Fruit fly (Drosophila melanogaster) whole organism, embryonic: ENCODE data around the gene mRpL20.

Experiments
- B-H2 ChIP-seq: fragments of 200-800 bp; sonication (Bioruptor generic); optimal IDR thresholded peaks from 2 replicates; lab custom pipeline; 2018; ENCODE audit warnings: missing biosample characterization, mild to moderate bottlenecking, missing genetic modification characterization
- BEAF-32 ChIP-seq: fragments of 200-800 bp; sonication (Bioruptor generic); optimal IDR thresholded peaks from 3 replicates; lab custom pipeline; 2017; ENCODE audit warnings: missing biosample characterization, missing genetic modification characterization, mild to moderate bottlenecking, moderate library complexity, missing genetic modification reagents
- Bgb ChIP-seq: fragments of 200-800 bp; sonication (Bioruptor generic); IDR thresholded peaks from 2 replicates; pipeline ENCODE4 v1.3.6; 2022; ENCODE audit warnings: missing biosample characterization, missing genetic modification characterization; ENCODE audit not compliant: partially characterized antibody
- CG11247 ChIP-seq: fragments of 200-800 bp; sonication (Bioruptor generic); IDR thresholded peaks from 2 replicates; pipeline ENCODE4 v1.3.6; 2022; ENCODE audit warnings: missing biosample characterization, missing genetic modification characterization
- CG11696 ChIP-seq: fragments of 200-800 bp; sonication (Bioruptor generic); IDR thresholded peaks from 2 replicates; pipeline ENCODE4 v1.3.6; 2022; ENCODE audit warnings: missing biosample characterization, missing genetic modification characterization
- CG13894 ChIP-seq: fragments of 200-800 bp; sonication (Bioruptor generic); optimal IDR thresholded peaks from 3 replicates; lab custom pipeline; 2018; ENCODE audit warnings: missing biosample characterization, mild to moderate bottlenecking, missing genetic modification characterization, moderate library complexity
- CG1603 ChIP-seq: fragments of 200-800 bp; sonication (Bioruptor generic); optimal IDR thresholded peaks from 2 replicates; lab custom pipeline; 2019; ENCODE audit warnings: missing biosample characterization, mild to moderate bottlenecking, missing genetic modification characterization, moderate library complexity
- CG16815 ChIP-seq: fragments of 200-800 bp; sonication (Bioruptor generic); optimal IDR thresholded peaks from 3 replicates; lab custom pipeline; 2017; ENCODE audit warnings: missing biosample characterization, mild to moderate bottlenecking, missing genetic modification characterization
- CG17328 ChIP-seq: fragments of 200-800 bp; sonication (Bioruptor generic); IDR thresholded peaks from 2 replicates; pipeline ENCODE4 v1.3.6; 2022; ENCODE audit warnings: missing biosample characterization, missing genetic modification characterization
- CG1832 ChIP-seq: fragments of 200-800 bp; sonication (Bioruptor generic); optimal IDR thresholded peaks from 2 replicates; lab custom pipeline; 2017; ENCODE audit warnings: missing biosample characterization, mild to moderate bottlenecking, missing genetic modification characterization, inconsistent platforms
- CG18599 ChIP-seq: fragments of 200-800 bp; sonication (Bioruptor generic); optimal IDR thresholded peaks from 3 replicates; lab custom pipeline; 2017; ENCODE audit warnings: missing biosample characterization, missing genetic modification characterization, mild to moderate bottlenecking, moderate library complexity, missing genetic modification reagents
- CG2875 ChIP-seq: fragments of 200-800 bp; sonication (Bioruptor generic); optimal IDR thresholded peaks from 2 replicates; lab custom pipeline; 2017; ENCODE audit warnings: missing biosample characterization, mild to moderate bottlenecking, missing genetic modification characterization, missing genetic modification reagents
- CG30403 ChIP-seq: fragments of 200-800 bp; sonication (Bioruptor generic); optimal IDR thresholded peaks from 3 replicates; lab custom pipeline; 2016; ENCODE audit warnings: missing biosample characterization, missing genetic modification characterization
- CG31224 ChIP-seq: fragments of 200-800 bp; sonication (Bioruptor generic); IDR thresholded peaks from 2 replicates; pipeline ENCODE4 v1.3.6; 2022; ENCODE audit warnings: missing biosample characterization, missing genetic modification characterization
- CG32767 ChIP-seq: fragments of 200-800 bp; sonication (Bioruptor generic); IDR thresholded peaks from 2 replicates; pipeline ENCODE4 v1.3.6; 2022; ENCODE audit warnings: missing biosample characterization, missing genetic modification characterization
- CG34376 ChIP-seq: fragments of 200-800 bp; sonication (Bioruptor generic); optimal IDR thresholded peaks from 2 replicates; lab custom pipeline; 2018; ENCODE audit warnings: missing biosample characterization, mild to moderate bottlenecking, missing genetic modification characterization
- CG42726 ChIP-seq: fragments of 200-800 bp; sonication (Bioruptor generic); IDR thresholded peaks from 2 replicates; pipeline ENCODE4 v1.3.6; 2022; ENCODE audit warnings: missing biosample characterization, missing genetic modification characterization; ENCODE audit not compliant: partially characterized antibody
- CG6791 ChIP-seq: fragments of 200-800 bp; sonication (Bioruptor generic); IDR thresholded peaks from 3 replicates; pipeline ENCODE4 v1.3.6; 2022; ENCODE audit warnings: missing biosample characterization, missing genetic modification characterization; ENCODE audit not compliant: partially characterized antibody
- CG7271 ChIP-seq: fragments of 200-800 bp; sonication (Bioruptor generic); optimal IDR thresholded peaks from 2 replicates; lab custom pipeline; 2018; ENCODE audit warnings: missing biosample characterization, mild to moderate bottlenecking, missing genetic modification characterization, moderate library complexity
- CG7745 ChIP-seq: fragments of 200-800 bp; sonication (Bioruptor generic); optimal IDR thresholded peaks from 2 replicates; lab custom pipeline; 2018; ENCODE audit warnings: missing biosample characterization, mild to moderate bottlenecking, missing genetic modification characterization, moderate library complexity
- CG7987 ChIP-seq: fragments of 200-800 bp; sonication (Bioruptor generic); optimal IDR thresholded peaks from 2 replicates; lab custom pipeline; 2018; ENCODE audit warnings: missing biosample characterization, mild to moderate bottlenecking, missing genetic modification characterization, moderate library complexity
- ERR ChIP-seq: fragments of 200-800 bp; sonication (Bioruptor generic); optimal IDR thresholded peaks from 2 replicates; lab custom pipeline; 2016; ENCODE audit warnings: missing biosample characterization, missing genetic modification characterization
- Fer1 ChIP-seq: fragments of 200-800 bp; sonication (Bioruptor generic); optimal IDR thresholded peaks from 2 replicates; lab custom pipeline; 2017; ENCODE audit warnings: missing biosample characterization, mild to moderate bottlenecking, missing genetic modification characterization
- GATAe ChIP-seq: fragments of 200-800 bp; sonication (Bioruptor generic); conservative IDR thresholded peaks from 2 replicates; pipeline ENCODE4 v1.3.6; 2022; ENCODE audit warnings: missing biosample characterization, missing genetic modification characterization
- Hmx ChIP-seq: fragments of 200-800 bp; sonication (Bioruptor generic); optimal IDR thresholded peaks from 2 replicates; lab custom pipeline; 2016; ENCODE audit warnings: missing biosample characterization, missing genetic modification characterization
- Hr3 ChIP-seq: fragments of 200-800 bp; sonication (Bioruptor generic); optimal IDR thresholded peaks from 3 replicates; lab custom pipeline; 2016; ENCODE audit warnings: missing biosample characterization, missing genetic modification characterization
- Hr39 ChIP-seq: fragments of >200 bp; optimal IDR thresholded peaks from 2 replicates; lab custom pipeline; 2017
- Myb ChIP-seq: fragments of 200-800 bp; sonication (Bioruptor generic); optimal IDR thresholded peaks from 2 replicates; lab custom pipeline; 2016; ENCODE audit warnings: missing biosample characterization, missing genetic modification characterization
- Nf-YB ChIP-seq: fragments of 200-800 bp; sonication (Bioruptor generic); optimal IDR thresholded peaks from 3 replicates; lab custom pipeline; 2019; ENCODE audit warnings: missing biosample characterization, mild to moderate bottlenecking, missing genetic modification characterization, moderate library complexity
- Six4 ChIP-seq: fragments of 200-800 bp; sonication (Bioruptor generic); optimal IDR thresholded peaks from 2 replicates; lab custom pipeline; 2016; ENCODE audit warnings: missing biosample characterization, missing genetic modification characterization
- Sry-β ChIP-seq: fragments of 200-800 bp; sonication (Bioruptor generic); optimal IDR thresholded peaks from 2 replicates; lab custom pipeline; 2018; ENCODE audit warnings: missing biosample characterization, mild to moderate bottlenecking, missing genetic modification characterization, moderate library complexity
- TFAM ChIP-seq: fragments of 200-800 bp; sonication (Bioruptor generic); optimal IDR thresholded peaks from 2 replicates; lab custom pipeline; 2017; ENCODE audit warnings: missing biosample characterization, missing genetic modification characterization, inconsistent platforms
- Trl ChIP-seq, 3 experiments: fragments of >200 bp in 2 of 3; fragments of 200-800 bp in 1 of 3; sonication (Bioruptor generic) in 1 of 3; optimal IDR thresholded peaks; 2 replicates in 1 of 3; 3 replicates in 2 of 3; lab custom pipeline; 2016 to 2017; ENCODE audit warnings: missing biosample characterization in 1 of 3, missing genetic modification characterization in 1 of 3
- ab ChIP-seq: fragments of 200-800 bp; sonication (Bioruptor generic); optimal IDR thresholded peaks from 2 replicates; lab custom pipeline; 2016; ENCODE audit warnings: missing biosample characterization, missing genetic modification characterization
- bowl ChIP-seq: fragments of 200-800 bp; sonication (Bioruptor generic); IDR thresholded peaks from 2 replicates; pipeline ENCODE4 v1.3.6; 2022; ENCODE audit warnings: missing biosample characterization, missing genetic modification characterization
- cg ChIP-seq: fragments of 200-800 bp; sonication (Bioruptor generic); optimal IDR thresholded peaks from 3 replicates; lab custom pipeline; 2019; ENCODE audit warnings: missing biosample characterization, mild to moderate bottlenecking, missing genetic modification characterization, moderate library complexity
- crc ChIP-seq: fragments of 200-800 bp; sonication (Bioruptor generic); optimal IDR thresholded peaks from 2 replicates; lab custom pipeline; 2016; ENCODE audit warnings: missing biosample characterization, missing genetic modification characterization
- disco-r ChIP-seq: fragments of 200-800 bp; sonication (Bioruptor generic); optimal IDR thresholded peaks from 2 replicates; lab custom pipeline; 2016; ENCODE audit warnings: missing biosample characterization, missing genetic modification characterization
- dm ChIP-seq: fragments of 200-800 bp; sonication (Bioruptor generic); optimal IDR thresholded peaks from 3 replicates; lab custom pipeline; 2016; ENCODE audit warnings: missing biosample characterization, missing genetic modification characterization
- en ChIP-seq: fragments of 200-800 bp; sonication (Bioruptor generic); optimal IDR thresholded peaks from 2 replicates; lab custom pipeline; 2016; ENCODE audit warnings: missing biosample characterization, missing genetic modification characterization
- fd96Cb ChIP-seq: fragments of 200-800 bp; sonication (Bioruptor generic); optimal IDR thresholded peaks from 2 replicates; lab custom pipeline; 2018; ENCODE audit warnings: missing biosample characterization, mild to moderate bottlenecking, missing genetic modification characterization, moderate library complexity
- kni ChIP-seq: fragments of 200-800 bp; sonication (Bioruptor generic); optimal IDR thresholded peaks from 3 replicates; lab custom pipeline; 2017; ENCODE audit warnings: mild to moderate bottlenecking, missing biosample characterization, missing genetic modification reagents, missing genetic modification characterization
- lola ChIP-seq, 3 experiments: fragments of >200 bp in 2 of 3; fragments of 200-800 bp in 1 of 3; sonication (Bioruptor generic) in 1 of 3; optimal IDR thresholded peaks; 2 replicates each; lab custom pipeline; 2017 to 2019; ENCODE audit warnings: missing biosample characterization in 3 of 3, missing genetic modification characterization in 3 of 3, mild to moderate bottlenecking in 1 of 3, moderate library complexity in 1 of 3
- luna ChIP-seq: fragments of 200-800 bp; sonication (Bioruptor generic); optimal IDR thresholded peaks from 2 replicates; lab custom pipeline; 2016; ENCODE audit warnings: missing biosample characterization, missing genetic modification characterization
- pb ChIP-seq: fragments of 200-800 bp; sonication (Bioruptor generic); optimal IDR thresholded peaks from 3 replicates; lab custom pipeline; 2016; ENCODE audit warnings: missing biosample characterization, missing genetic modification characterization
- sens ChIP-seq: fragments of 200-800 bp; sonication (Bioruptor generic); peaks from one replicate; lab custom pipeline; 2016; ENCODE audit warnings: missing biosample characterization, missing genetic modification characterization
- stc ChIP-seq: fragments of 200-800 bp; sonication (Bioruptor generic); IDR thresholded peaks from 2 replicates; pipeline ENCODE4 v1.3.6; 2022; ENCODE audit warnings: missing biosample characterization, missing genetic modification characterization
- tap ChIP-seq: fragments of 200-800 bp; optimal IDR thresholded peaks from 3 replicates; lab custom pipeline; 2019; ENCODE audit warnings: missing biosample characterization, mild to moderate bottlenecking, missing genetic modification characterization, moderate library complexity
- usp ChIP-seq: fragments of >200 bp; optimal IDR thresholded peaks from 2 replicates; lab custom pipeline; 2017; ENCODE audit warnings: missing biosample characterization, missing genetic modification characterization
- zen2 ChIP-seq: fragments of 200-800 bp; sonication (Bioruptor generic); IDR thresholded peaks from 3 replicates; pipeline ENCODE4 v1.3.6; 2022; ENCODE audit warnings: missing biosample characterization, missing genetic modification characterization; ENCODE audit not compliant: partially characterized antibody

mRpL20 gene

DNA sequence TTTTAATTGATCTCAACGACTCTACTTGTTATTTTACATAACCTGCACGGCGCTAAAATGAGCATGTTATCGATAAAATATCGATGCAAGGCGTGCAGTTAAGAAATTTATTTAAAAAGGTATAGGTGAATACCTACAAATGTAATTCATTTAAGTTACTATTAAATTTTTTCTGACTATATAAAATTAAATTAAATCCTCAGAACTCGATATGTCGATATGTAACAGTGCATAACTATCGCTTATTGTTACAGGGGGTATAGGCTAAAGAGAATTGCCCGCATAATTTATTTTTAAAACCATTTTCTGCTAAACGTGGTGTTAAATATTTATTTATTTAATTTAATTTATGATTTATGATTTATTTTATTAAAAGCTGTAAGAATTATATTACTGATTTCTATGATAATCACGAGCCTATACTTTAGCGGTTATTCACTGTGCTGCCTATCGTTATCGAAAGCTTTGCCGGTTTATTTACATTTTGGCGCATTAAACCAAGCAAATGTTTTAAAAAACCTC is at the start of gene mRpL20, which contains the start of gene Icmt (continued):
- TF ChIP-seq stc (peak; percentile 96), Hmx (GFP tag; lab: Kevin White, UChicago) (peak; percentile 34), pb (GFP tag; lab: Kevin White, UChicago) (no peak), Fer1 (GFP tag; lab: Kevin White, UChicago) (peak; percentile 85), Hr3 (peak; percentile 94), CG11247 (peak; percentile 96), CG7271 (tag; lab: Kevin White, UChicago) (peak; percentile 71), tap (tag; lab: Kevin White, UChicago) (peak; percentile 88), CG7745 (tag; lab: Kevin White, UChicago) (no peak), Trl (optimal IDR thresholded peaks at IDR 0.05; lab: Kevin White, UChicago) (no peak), Trl (GFP tag; optimal IDR thresholded peaks at IDR 0.05; lab: Kevin White, UChicago) (peak; percentile 57), CG18599 (peak; percentile 86), CG13894 (tag; lab: Kevin White, UChicago) (peak; percentile 85), TFAM (no peak), B-H2 (GFP tag; lab: Kevin White, UChicago) (peak; percentile 93), crc (GFP tag; lab: Kevin White, UChicago) (no peak), Nf-YB (GFP tag; lab: Kevin White, UChicago) (peak; percentile 77), fd96Cb (tag; lab: Kevin White, UChicago) (peak; percentile 87), usp (no peak), kni (GFP tag; lab: Kevin White, UChicago) (no peak), CG16815 (GFP tag; lab: Kevin White, UChicago) (peak; percentile 88), lola (GFP tag; optimal IDR thresholded peaks at IDR 0.05; lab: Kevin White, UChicago) (peak in 1 of 3 experiments; percentile 85), CG1832 (GFP tag; lab: Kevin White, UChicago) (no peak), CG32767 (GFP tag; lab: Robert Waterston, UW) (peak; percentile 96), ERR (GFP tag; lab: Kevin White, UChicago) (no peak), CG2875 (GFP tag; lab: Kevin White, UChicago) (peak; percentile 86), ab (GFP tag; lab: Kevin White, UChicago) (peak; percentile 4), cg (no peak), Bgb (GFP tag; lab: Robert Waterston, UW) (peak; percentile 77), GATAe (peak; percentile 82), CG7987 (GFP tag; lab: Kevin White, UChicago) (peak; percentile 28), Hr39 (no peak), Sry-β (no peak), dm (GFP tag; lab: Kevin White, UChicago) (no peak), CG11696 (GFP tag; lab: Robert Waterston, UW) (peak; percentile 87), en (GFP tag; lab: Kevin White, UChicago) (no peak), CG1603 (peak; percentile 57), CG34376 (GFP tag; lab: Kevin White, UChicago) (peak; percentile 6), CG30403 (GFP tag; lab: Kevin White, UChicago) (peak; percentile 93), sens (GFP tag; lab: Kevin White, UChicago) (peak; percentile 94), CG31224 (peak; percentile 92), Six4 (GFP tag; lab: Kevin White, UChicago) (peak; percentile 85), BEAF-32 (peak; percentile 68), zen2 (GFP tag; lab: Robert Waterston, UW) (no peak; the same call in 1 of the 3 replicates), Myb (no peak), CG6791 (GFP tag; lab: Robert Waterston, UW) (peak; percentile 77), bowl (GFP tag; lab: Robert Waterston, UW) (peak; percentile 80), CG17328 (GFP tag; lab: Robert Waterston, UW) (peak; percentile 96), disco-r (GFP tag; lab: Kevin White, UChicago) (no peak), luna (GFP tag; lab: Kevin White, UChicago) (no peak), CG42726 (GFP tag; lab: Robert Waterston, UW) (no peak)
